ENCODE assay signal across 2 fruit fly cellular contexts in the genomic region with DNA sequence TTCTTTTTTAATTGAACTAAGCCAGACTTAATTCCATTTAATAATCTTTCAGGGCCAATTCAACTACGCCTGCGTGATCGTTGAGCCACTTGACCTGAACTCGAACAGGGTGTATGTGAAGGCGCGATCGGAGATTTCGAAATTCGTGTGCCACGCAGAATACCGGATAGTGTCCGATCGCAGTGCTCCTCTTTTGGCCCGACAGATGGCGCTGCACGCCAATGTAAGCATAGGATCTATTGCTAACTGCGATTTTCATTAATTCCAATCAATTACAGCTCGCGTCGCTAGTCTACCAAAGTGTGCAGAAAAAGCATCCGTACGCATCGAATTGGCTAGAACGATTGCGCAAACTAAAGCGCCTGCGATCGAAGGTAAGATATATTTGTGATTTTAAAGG.
A peak's percentile ranks its signal among the peaks of the same experiment; 100 is the strongest.
TF ChIP-seq lines count a peak whose summit lies in the region.

No protein-coding gene starts in this region.

- peak; percentile 78 to 79 for TF ChIP-seq CTCF in S2 (optimal IDR thresholded peaks at IDR 0.05; lab: Kevin White, UChicago)
- peak; percentile 77 for TF ChIP-seq CTCF in whole organism, embryonic (GFP tag; optimal IDR thresholded peaks at IDR 0.05; lab: Kevin White, UChicago)

TF ChIP-seq in whole organism, embryonic, 481 proteins besides CTCF, POLR2A, EP300 and RAD21:
- TF ChIP-seq Dbx (GFP tag; IDR thresholded peaks at IDR 0.05; lab: Robert Waterston, UW) = no peak
